Fruit fly (Drosophila melanogaster) whole organism, wandering third instar larva: Measurements from ENCODE around the gene CG6870.

Experiments used
- Dfd ChIP-seq: fragments of >200 bp; optimal IDR thresholded peaks from 2 replicates; lab custom pipeline; 2017; ENCODE audit warnings: missing biosample characterization, missing genetic modification characterization
- HLH106 ChIP-seq: fragments of 200-800 bp; optimal IDR thresholded peaks from 3 replicates; lab custom pipeline; 2019; ENCODE audit warnings: missing biosample characterization, mild to moderate bottlenecking, missing genetic modification characterization, moderate library complexity
- Mio ChIP-seq: sonication (Bioruptor generic); optimal IDR thresholded peaks from 2 replicates; lab custom pipeline; 2016; ENCODE audit warnings: missing biosample characterization, missing genetic modification characterization
- Myc ChIP-seq: fragments of >200 bp; optimal IDR thresholded peaks from 2 replicates; lab custom pipeline; 2017
- OdsH ChIP-seq: fragments of 200-800 bp; sonication (Bioruptor generic); optimal IDR thresholded peaks from 2 replicates; lab custom pipeline; 2016; ENCODE audit warnings: missing biosample characterization, mild to moderate bottlenecking, missing genetic modification characterization
- brk ChIP-seq: fragments of 200-800 bp; sonication (Bioruptor generic); optimal IDR thresholded peaks from 2 replicates; lab custom pipeline; 2016; ENCODE audit warnings: missing biosample characterization, mild to moderate bottlenecking, missing genetic modification characterization
- foxo ChIP-seq, 2 experiments: fragments of 200-800 bp; sonication (Bioruptor generic); optimal IDR thresholded peaks; 2 replicates in 1 of 2; 3 replicates in 1 of 2; lab custom pipeline; 2016 to 2017; ENCODE audit warnings: missing biosample characterization in 2 of 2, missing genetic modification characterization in 2 of 2
- fru ChIP-seq: fragments of 200-800 bp; sonication (Bioruptor generic); optimal IDR thresholded peaks from 3 replicates; lab custom pipeline; 2016; ENCODE audit warnings: missing biosample characterization, mild to moderate bottlenecking, missing genetic modification characterization
- h ChIP-seq: fragments of 200-800 bp; sonication (Bioruptor generic); optimal IDR thresholded peaks from 3 replicates; lab custom pipeline; 2016; ENCODE audit warnings: missing biosample characterization, mild to moderate bottlenecking, missing genetic modification characterization
- jim ChIP-seq: fragments of 175-275, 200-325 bp; sonication (Bioruptor generic); optimal IDR thresholded peaks from 2 replicates; lab custom pipeline; 2016; ENCODE audit warnings: missing biosample characterization, mild to moderate bottlenecking, missing genetic modification characterization
- pan ChIP-seq: fragments of >200 bp; optimal IDR thresholded peaks from 2 replicates; lab custom pipeline; 2017
- tai ChIP-seq: sonication (Bioruptor generic); optimal IDR thresholded peaks from 2 replicates; lab custom pipeline; 2016; ENCODE audit warnings: missing biosample characterization, missing genetic modification characterization
- woc ChIP-seq: sonication (Bioruptor generic); optimal IDR thresholded peaks from 2 replicates; lab custom pipeline; 2016; ENCODE audit warnings: missing biosample characterization, mild to moderate bottlenecking, missing genetic modification characterization

DNA sequence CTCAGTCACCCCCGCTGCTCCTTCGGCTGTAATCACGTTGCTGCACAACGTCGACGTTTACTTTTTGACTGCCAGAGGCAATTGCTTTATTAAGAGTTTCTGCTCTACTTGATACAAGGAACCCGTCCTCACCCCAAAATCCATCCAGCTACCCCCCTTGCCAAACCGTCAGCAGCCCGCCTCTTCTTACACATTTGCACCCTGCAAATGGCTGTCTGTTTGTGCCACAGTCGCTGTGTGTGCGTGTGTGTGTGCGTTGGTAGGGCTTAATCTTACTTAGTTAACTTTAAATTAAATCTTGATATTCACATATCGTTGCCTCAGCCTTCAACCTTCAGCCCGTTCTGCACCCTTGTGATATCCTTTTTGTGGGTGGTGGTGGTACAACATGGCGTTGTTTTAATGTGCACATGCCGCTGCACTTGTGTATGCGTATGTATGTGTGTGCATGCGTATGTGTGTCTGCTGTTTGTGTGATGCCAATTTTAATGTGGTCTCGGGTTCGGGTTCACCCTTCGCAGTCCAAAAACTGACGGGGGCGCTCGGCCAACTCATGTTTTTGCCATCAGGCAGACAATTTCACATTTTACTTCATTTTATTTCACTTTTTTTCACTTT lies 49.3 kb downstream of the CG6870 start:
- no peak for TF ChIP-seq tai (GFP tag; lab: Kevin White, UChicago)
- no peak for TF ChIP-seq foxo (GFP tag; optimal IDR thresholded peaks at IDR 0.05; lab: Kevin White, UChicago)
- TF ChIP-seq woc (GFP tag; lab: Kevin White, UChicago) = no peak
- TF ChIP-seq h (GFP tag; lab: Kevin White, UChicago) = no peak
- no peak for TF ChIP-seq brk
- TF ChIP-seq pan (lab: Kevin White, UChicago) = no peak
- TF ChIP-seq jim (GFP tag; lab: Kevin White, UChicago) = no peak
- no peak for TF ChIP-seq OdsH
- TF ChIP-seq HLH106 (tag; lab: Kevin White, UChicago) = no peak
- TF ChIP-seq Mio (GFP tag; lab: Kevin White, UChicago) = no peak
- TF ChIP-seq fru = no peak
- no peak for TF ChIP-seq Myc
- no peak for TF ChIP-seq Dfd (GFP tag; lab: Kevin White, UChicago)
